Worm (Caenorhabditis elegans): ENCODE results near the gene F48F5.8.

Gene F48F5.8

ce11 chrV:20425183-20425400 is at the start of gene F48F5.8, which contains the start of gene fce-2:
Gene F48F5.8 (plus strand): TSS chrV:20425342.
Gene fce-2 (plus strand): TSS chrV:20425301.
- TF ChIP-seq ref-1 (GFP tag; conservative IDR thresholded peaks at IDR 0.05) (no peak), klf-2 (GFP tag; conservative IDR thresholded peaks at IDR 0.05) (no peak), ztf-29 (GFP tag; IDR thresholded peaks at IDR 0.05) (no peak), T22C8.4 (GFP tag; IDR thresholded peaks at IDR 0.05) (no peak), ztf-23 (GFP tag; IDR thresholded peaks at IDR 0.05) (no peak), cog-1 (tag; optimal IDR thresholded peaks at IDR 0.05) (no peak), med-1 (GFP tag; optimal IDR thresholded peaks at IDR 0.05; ENCODE audit: insufficient read depth) (no peak), tab-1 (GFP tag; IDR thresholded peaks at IDR 0.05) (no peak), flt-1 (GFP tag; IDR thresholded peaks at IDR 0.05) (no peak)

ce11 chrV:20376070-20376469 is 49.1 kb upstream of the F48F5.8 start:
- TF ChIP-seq tab-1 (GFP tag; IDR thresholded peaks at IDR 0.05): no peak

- no peak for TF ChIP-seq med-1 (GFP tag; optimal IDR thresholded peaks at IDR 0.05; ENCODE audit: insufficient read depth)
- no peak for TF ChIP-seq tab-1 (GFP tag; IDR thresholded peaks at IDR 0.05)
- no peak for TF ChIP-seq ztf-23 (GFP tag; IDR thresholded peaks at IDR 0.05)
- TF ChIP-seq klf-2 (GFP tag; conservative IDR thresholded peaks at IDR 0.05): no peak
Measured at ce11 chrV:20380320-20380719, 44.8 kb upstream of the F48F5.8 start, which contains the start of gene K02E2.6. Gene K02E2.6 (plus strand): TSS chrV:20380561.

- TF ChIP-seq ztf-29 (GFP tag; IDR thresholded peaks at IDR 0.05) (no peak), med-1 (GFP tag; optimal IDR thresholded peaks at IDR 0.05; ENCODE audit: insufficient read depth) (no peak), tab-1 (GFP tag; IDR thresholded peaks at IDR 0.05) (no peak), klf-2 (GFP tag; conservative IDR thresholded peaks at IDR 0.05) (no peak), T22C8.4 (GFP tag; IDR thresholded peaks at IDR 0.05) (no peak), ztf-23 (GFP tag; IDR thresholded peaks at IDR 0.05) (no peak), flt-1 (GFP tag; IDR thresholded peaks at IDR 0.05) (no peak), cog-1 (tag; optimal IDR thresholded peaks at IDR 0.05) (no peak), ref-1 (GFP tag; conservative IDR thresholded peaks at IDR 0.05) (no peak)
Measured at ce11 chrV:20383065-20383609, 42.0 kb upstream of the F48F5.8 start, which contains the start of gene K02E2.11. Gene K02E2.11 (plus strand): TSS chrV:20383315.

- TF ChIP-seq ztf-29 (GFP tag; IDR thresholded peaks at IDR 0.05) (no peak), cog-1 (tag; optimal IDR thresholded peaks at IDR 0.05) (no peak), med-1 (GFP tag; optimal IDR thresholded peaks at IDR 0.05; ENCODE audit: insufficient read depth) (no peak), T22C8.4 (GFP tag; IDR thresholded peaks at IDR 0.05) (no peak), flt-1 (GFP tag; IDR thresholded peaks at IDR 0.05) (no peak), ref-1 (GFP tag; conservative IDR thresholded peaks at IDR 0.05) (no peak), ztf-23 (GFP tag; IDR thresholded peaks at IDR 0.05) (no peak), tab-1 (GFP tag; IDR thresholded peaks at IDR 0.05) (no peak), klf-2 (GFP tag; conservative IDR thresholded peaks at IDR 0.05) (no peak)
Measured at ce11 chrV:20386942-20387341, 38.2 kb upstream of the F48F5.8 start, which contains the start of gene K02E2.7. Gene K02E2.7 (minus strand): TSS chrV:20387042.

ce11 chrV:20387415-20387814 is 37.7 kb upstream of the F48F5.8 start, which contains the start of gene F53H2.1:
Gene F53H2.1 (plus strand): TSS chrV:20387715.
- no peak for TF ChIP-seq klf-2 (GFP tag; conservative IDR thresholded peaks at IDR 0.05)
- no peak for TF ChIP-seq flt-1 (GFP tag; IDR thresholded peaks at IDR 0.05)
- TF ChIP-seq cog-1 (tag; optimal IDR thresholded peaks at IDR 0.05): no peak
- no peak for TF ChIP-seq ref-1 (GFP tag; conservative IDR thresholded peaks at IDR 0.05)
- TF ChIP-seq tab-1 (GFP tag; IDR thresholded peaks at IDR 0.05): no peak
- TF ChIP-seq ztf-23 (GFP tag; IDR thresholded peaks at IDR 0.05): no peak
- TF ChIP-seq ztf-29 (GFP tag; IDR thresholded peaks at IDR 0.05): no peak
- no peak for TF ChIP-seq med-1 (GFP tag; optimal IDR thresholded peaks at IDR 0.05; ENCODE audit: insufficient read depth)
- no peak for TF ChIP-seq T22C8.4 (GFP tag; IDR thresholded peaks at IDR 0.05)

- TF ChIP-seq klf-2 (GFP tag; conservative IDR thresholded peaks at IDR 0.05): no peak
- no peak for TF ChIP-seq tab-1 (GFP tag; IDR thresholded peaks at IDR 0.05)
- no peak for TF ChIP-seq T22C8.4 (GFP tag; IDR thresholded peaks at IDR 0.05)
- TF ChIP-seq cog-1 (tag; optimal IDR thresholded peaks at IDR 0.05): no peak
- TF ChIP-seq flt-1 (GFP tag; IDR thresholded peaks at IDR 0.05): no peak
- no peak for TF ChIP-seq ztf-29 (GFP tag; IDR thresholded peaks at IDR 0.05)
- no peak for TF ChIP-seq ref-1 (GFP tag; conservative IDR thresholded peaks at IDR 0.05)
- TF ChIP-seq med-1 (GFP tag; optimal IDR thresholded peaks at IDR 0.05; ENCODE audit: insufficient read depth): no peak
- no peak for TF ChIP-seq ztf-23 (GFP tag; IDR thresholded peaks at IDR 0.05)
Measured at ce11 chrV:20393773-20394172, 31.4 kb upstream of the F48F5.8 start, which contains the start of gene cnc-7. Gene cnc-7 (plus strand): TSS chrV:20394073.

ce11 chrV:20399532-20400068 is 25.5 kb upstream of the F48F5.8 start:
- TF ChIP-seq cog-1 (tag; optimal IDR thresholded peaks at IDR 0.05): no peak
- no peak for TF ChIP-seq ref-1 (GFP tag; conservative IDR thresholded peaks at IDR 0.05)
- TF ChIP-seq ztf-23 (GFP tag; IDR thresholded peaks at IDR 0.05): no peak
- no peak for TF ChIP-seq tab-1 (GFP tag; IDR thresholded peaks at IDR 0.05)
- TF ChIP-seq ztf-29 (GFP tag; IDR thresholded peaks at IDR 0.05): no peak
- TF ChIP-seq med-1 (GFP tag; optimal IDR thresholded peaks at IDR 0.05; ENCODE audit: insufficient read depth): no peak
- no peak for TF ChIP-seq klf-2 (GFP tag; conservative IDR thresholded peaks at IDR 0.05)
- TF ChIP-seq T22C8.4 (GFP tag; IDR thresholded peaks at IDR 0.05): no peak
- TF ChIP-seq flt-1 (GFP tag; IDR thresholded peaks at IDR 0.05): no peak

ce11 chrV:20402842-20403241 is 22.3 kb upstream of the F48F5.8 start:
- TF ChIP-seq ref-1 (GFP tag; conservative IDR thresholded peaks at IDR 0.05): no peak

ce11 chrV:20406817-20407216 is 18.3 kb upstream of the F48F5.8 start:
- TF ChIP-seq ref-1 (GFP tag; conservative IDR thresholded peaks at IDR 0.05) (no peak), tab-1 (GFP tag; IDR thresholded peaks at IDR 0.05) (no peak), ztf-23 (GFP tag; IDR thresholded peaks at IDR 0.05) (no peak), T22C8.4 (GFP tag; IDR thresholded peaks at IDR 0.05) (no peak), ztf-29 (GFP tag; IDR thresholded peaks at IDR 0.05) (no peak)

Measured in whole organism, midembryonic.